Worm (Caenorhabditis elegans): ENCODE results near the gene srbc-68.

ce11 chrV:3554869-3555268 is 8.5 kb upstream of the srbc-68 start, which contains the start of gene grl-29:
- TF ChIP-seq cog-1 (tag; optimal IDR thresholded peaks at IDR 0.05) = no peak
- TF ChIP-seq tab-1 (GFP tag; IDR thresholded peaks at IDR 0.05) = no peak
- no peak for TF ChIP-seq ztf-29 (GFP tag; IDR thresholded peaks at IDR 0.05)
- no peak for TF ChIP-seq flt-1 (GFP tag; IDR thresholded peaks at IDR 0.05)

Measured in whole organism, midembryonic.